Worm (Caenorhabditis elegans) whole organism, mixed stage, embryonic: ENCODE data around the gene Y43F8C.17.

ENCODE experiments used
- ceh-83 ChIP-seq: fragments of 200-800 bp; sonication (Bioruptor generic); optimal IDR thresholded peaks from 2 replicates; lab custom pipeline; 2018; ENCODE audit warnings: mild to moderate bottlenecking, missing genetic modification characterization, missing compliant biosample characterization
- elt-1 ChIP-seq: sonication (generic microtip); optimal IDR thresholded peaks from 2 replicates; lab custom pipeline; 2017; ENCODE audit warnings: missing genetic modification characterization, mild to moderate bottlenecking, missing compliant biosample characterization, antibody characterized with exemption, moderate library complexity, borderline replicate concordance; ENCODE audit not compliant: insufficient read depth
- mep-1 ChIP-seq: fragments of 150-350 bp; optimal IDR thresholded peaks from 2 replicates; lab custom pipeline; 2017; ENCODE audit warnings: missing biosample characterization, missing genetic modification reagents, missing genetic modification characterization, inconsistent platforms
- mls-2 ChIP-seq: sonication (generic microtip); optimal IDR thresholded peaks from 2 replicates; lab custom pipeline; 2016; ENCODE audit warnings: mild to moderate bottlenecking, missing genetic modification characterization, moderate library complexity, missing compliant biosample characterization
- nhr-28 ChIP-seq: fragments of 150-350 bp; optimal IDR thresholded peaks from 2 replicates; lab custom pipeline; 2014; ENCODE audit warnings: missing biosample characterization, missing genetic modification characterization
- nhr-76 ChIP-seq: sonication (generic microtip); optimal IDR thresholded peaks from 2 replicates; lab custom pipeline; 2017; ENCODE audit warnings: missing biosample characterization, missing genetic modification characterization
- pha-4 ChIP-seq: fragments of 150-350 bp; optimal IDR thresholded peaks from 2 replicates; lab custom pipeline; 2018; ENCODE audit warnings: missing biosample characterization, missing genetic modification reagents, missing genetic modification characterization
- sptf-1 ChIP-seq: sonication (generic microtip); optimal IDR thresholded peaks from 2 replicates; lab custom pipeline; 2017; ENCODE audit warnings: mild to moderate bottlenecking, missing genetic modification characterization, moderate library complexity, missing compliant biosample characterization
- unc-62 ChIP-seq: fragments of 150-350 bp; optimal IDR thresholded peaks from 2 replicates; lab custom pipeline; 2014; ENCODE audit warnings: missing biosample characterization, missing genetic modification reagents, missing genetic modification characterization

DNA sequence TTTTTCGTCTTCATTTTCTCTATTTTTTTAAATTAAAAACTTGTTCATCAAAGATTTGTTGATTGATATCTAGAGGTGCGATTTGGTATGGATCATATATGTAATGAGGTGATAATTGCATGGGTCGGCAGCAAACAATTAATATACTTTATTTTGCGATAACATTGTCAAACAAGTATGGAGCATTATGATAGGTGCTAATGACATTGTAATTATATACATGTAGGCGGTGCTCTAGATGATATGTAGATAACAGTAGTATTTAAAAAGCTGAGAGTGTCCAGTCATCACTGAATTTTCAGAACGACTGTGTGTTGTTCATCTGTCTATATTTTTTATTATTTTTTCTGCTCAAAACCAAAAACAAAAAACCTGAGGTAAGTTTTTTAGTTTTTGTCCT is 14.3 kb downstream of the Y43F8C.17 start, which contains the start of gene Y116F11A.1:
- TF ChIP-seq elt-1 (tag; lab: Kevin White, UChicago) (no peak), nhr-76 (no peak), unc-62 (GFP tag; lab: Kevin White, UChicago) (no peak), nhr-28 (tag; lab: Kevin White, UChicago) (no peak), pha-4 (tag; lab: Kevin White, UChicago) (no peak), mls-2 (tag; lab: Kevin White, UChicago) (no peak), sptf-1 (tag; lab: Kevin White, UChicago) (no peak), mep-1 (tag; lab: Kevin White, UChicago) (no peak), ceh-83 (GFP tag; lab: Kevin White, UChicago) (no peak)
